Worm (Caenorhabditis elegans): ENCODE data around the gene plpp-1.1.

plpp-1.1 gene

ce11 chrII:3950077-3950476 is 22.3 kb upstream of the plpp-1.1 start, which contains the start of gene sea-2:
Gene sea-2 (plus strand): TSS chrII:3950377.
- TF ChIP-seq ztf-23 (GFP tag; IDR thresholded peaks at IDR 0.05), result no peak
- no peak for TF ChIP-seq klf-2 (GFP tag; conservative IDR thresholded peaks at IDR 0.05)
- no peak for TF ChIP-seq flt-1 (GFP tag; IDR thresholded peaks at IDR 0.05)

DNA sequence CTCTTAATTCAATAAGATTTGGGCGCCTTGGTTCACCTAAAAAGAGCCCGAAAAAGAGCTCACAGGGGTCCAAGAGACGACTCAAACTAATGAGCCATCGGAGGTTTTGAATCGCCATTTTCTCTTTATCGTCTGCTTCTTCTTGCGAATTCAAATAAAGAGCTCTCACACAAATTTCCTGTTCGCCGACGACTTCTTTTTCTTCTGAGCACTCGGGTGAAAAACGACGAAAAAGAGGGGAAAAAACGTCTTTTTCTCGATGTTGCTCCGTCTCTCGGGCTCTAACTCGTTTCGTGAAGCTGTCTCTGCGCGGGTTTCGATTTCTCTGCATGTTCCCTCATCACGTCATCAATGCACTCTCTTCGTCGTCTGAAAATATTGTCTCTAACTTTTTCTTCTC is 20.7 kb upstream of the plpp-1.1 start:
- TF ChIP-seq klf-2 (GFP tag; conservative IDR thresholded peaks at IDR 0.05) (no peak), ztf-23 (GFP tag; IDR thresholded peaks at IDR 0.05) (no peak)

DNA sequence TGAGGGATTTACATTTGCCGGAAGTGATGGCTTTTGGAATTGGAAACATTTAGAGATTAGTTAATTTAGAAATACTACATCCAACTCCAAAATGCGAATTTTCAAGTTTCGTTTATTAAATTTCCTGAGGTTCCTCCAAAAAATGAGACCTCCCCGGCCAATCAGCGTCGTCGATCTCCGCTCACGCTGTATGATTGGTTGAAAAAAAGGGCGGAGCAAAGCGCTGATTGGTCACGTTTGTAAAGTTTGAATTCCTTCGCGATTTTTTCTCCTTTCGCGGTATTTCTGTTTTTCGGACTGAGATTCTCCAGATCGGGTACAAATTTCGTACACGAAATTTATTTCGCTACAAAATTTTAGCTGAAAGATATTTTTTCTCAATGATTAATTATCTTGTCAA is 19.6 kb upstream of the plpp-1.1 start:
- no peak for TF ChIP-seq ref-1 (GFP tag; conservative IDR thresholded peaks at IDR 0.05)
- TF ChIP-seq T22C8.4 (GFP tag; IDR thresholded peaks at IDR 0.05), result no peak

- TF ChIP-seq ztf-29 (GFP tag; IDR thresholded peaks at IDR 0.05) (no peak), T22C8.4 (GFP tag; IDR thresholded peaks at IDR 0.05) (no peak), med-1 (GFP tag; optimal IDR thresholded peaks at IDR 0.05; ENCODE audit: insufficient read depth) (no peak), cog-1 (tag; optimal IDR thresholded peaks at IDR 0.05) (no peak), klf-2 (GFP tag; conservative IDR thresholded peaks at IDR 0.05) (no peak), flt-1 (GFP tag; IDR thresholded peaks at IDR 0.05) (no peak), ztf-23 (GFP tag; IDR thresholded peaks at IDR 0.05) (no peak), tab-1 (GFP tag; IDR thresholded peaks at IDR 0.05) (no peak), ref-1 (GFP tag; conservative IDR thresholded peaks at IDR 0.05) (no peak)
Observed at ce11 chrII:3935990-3936389, 8.2 kb upstream of the plpp-1.1 start.

ce11 chrII:3935098-3935497 is 7.3 kb upstream of the plpp-1.1 start:
- no peak for TF ChIP-seq cog-1 (tag; optimal IDR thresholded peaks at IDR 0.05)
- TF ChIP-seq ref-1 (GFP tag; conservative IDR thresholded peaks at IDR 0.05), result no peak
- no peak for TF ChIP-seq ztf-23 (GFP tag; IDR thresholded peaks at IDR 0.05)
- no peak for TF ChIP-seq ztf-29 (GFP tag; IDR thresholded peaks at IDR 0.05)
- no peak for TF ChIP-seq med-1 (GFP tag; optimal IDR thresholded peaks at IDR 0.05; ENCODE audit: insufficient read depth)
- TF ChIP-seq flt-1 (GFP tag; IDR thresholded peaks at IDR 0.05), result no peak
- TF ChIP-seq T22C8.4 (GFP tag; IDR thresholded peaks at IDR 0.05), result no peak
- TF ChIP-seq klf-2 (GFP tag; conservative IDR thresholded peaks at IDR 0.05), result no peak
- TF ChIP-seq tab-1 (GFP tag; IDR thresholded peaks at IDR 0.05), result no peak

DNA sequence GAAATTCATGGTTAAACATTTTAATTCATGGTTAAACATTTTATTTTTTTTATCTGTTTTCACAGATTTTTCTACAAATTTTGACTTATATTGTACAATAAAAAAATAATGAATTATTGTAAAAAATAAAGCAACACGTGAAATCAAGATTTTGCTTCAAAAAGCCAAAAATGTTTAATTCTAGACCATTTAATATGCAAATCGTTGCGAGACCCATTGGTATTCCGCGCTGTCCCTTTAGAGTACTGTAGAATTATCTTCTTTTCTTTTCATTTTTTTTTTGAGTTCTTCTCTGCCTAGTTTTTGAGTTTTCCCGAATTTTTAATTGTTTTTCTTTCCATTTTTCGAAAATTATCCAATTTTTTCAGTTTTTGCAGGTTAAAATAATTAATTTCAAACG is 6.3 kb upstream of the plpp-1.1 start, which contains the start of gene Y14H12B.1:
Y14H12B.1 (plus strand) TSS at position 363 of the 400 bp plus-strand sequence.
- TF ChIP-seq med-1 (GFP tag; optimal IDR thresholded peaks at IDR 0.05; ENCODE audit: insufficient read depth) (no peak), klf-2 (GFP tag; conservative IDR thresholded peaks at IDR 0.05) (no peak), ztf-29 (GFP tag; IDR thresholded peaks at IDR 0.05) (no peak), flt-1 (GFP tag; IDR thresholded peaks at IDR 0.05) (no peak), cog-1 (tag; optimal IDR thresholded peaks at IDR 0.05) (no peak), tab-1 (GFP tag; IDR thresholded peaks at IDR 0.05) (no peak), T22C8.4 (GFP tag; IDR thresholded peaks at IDR 0.05) (no peak), ztf-23 (GFP tag; IDR thresholded peaks at IDR 0.05) (no peak), ref-1 (GFP tag; conservative IDR thresholded peaks at IDR 0.05) (no peak)

- TF ChIP-seq ref-1 (GFP tag; conservative IDR thresholded peaks at IDR 0.05) (no peak), tab-1 (GFP tag; IDR thresholded peaks at IDR 0.05) (no peak)
Observed at ce11 chrII:3933640-3934039, 5.8 kb upstream of the plpp-1.1 start, which contains the start of gene Y14H12B.2. Gene Y14H12B.2 (minus strand): TSS chrII:3933740.

ce11 chrII:3931825-3932224 is 4.0 kb upstream of the plpp-1.1 start:
- TF ChIP-seq med-1 (GFP tag; optimal IDR thresholded peaks at IDR 0.05; ENCODE audit: insufficient read depth) (no peak), tab-1 (GFP tag; IDR thresholded peaks at IDR 0.05) (no peak), ztf-23 (GFP tag; IDR thresholded peaks at IDR 0.05) (no peak), ztf-29 (GFP tag; IDR thresholded peaks at IDR 0.05) (no peak), cog-1 (tag; optimal IDR thresholded peaks at IDR 0.05) (no peak), ref-1 (GFP tag; conservative IDR thresholded peaks at IDR 0.05) (no peak), flt-1 (GFP tag; IDR thresholded peaks at IDR 0.05) (no peak), T22C8.4 (GFP tag; IDR thresholded peaks at IDR 0.05) (no peak), klf-2 (GFP tag; conservative IDR thresholded peaks at IDR 0.05) (no peak)

DNA sequence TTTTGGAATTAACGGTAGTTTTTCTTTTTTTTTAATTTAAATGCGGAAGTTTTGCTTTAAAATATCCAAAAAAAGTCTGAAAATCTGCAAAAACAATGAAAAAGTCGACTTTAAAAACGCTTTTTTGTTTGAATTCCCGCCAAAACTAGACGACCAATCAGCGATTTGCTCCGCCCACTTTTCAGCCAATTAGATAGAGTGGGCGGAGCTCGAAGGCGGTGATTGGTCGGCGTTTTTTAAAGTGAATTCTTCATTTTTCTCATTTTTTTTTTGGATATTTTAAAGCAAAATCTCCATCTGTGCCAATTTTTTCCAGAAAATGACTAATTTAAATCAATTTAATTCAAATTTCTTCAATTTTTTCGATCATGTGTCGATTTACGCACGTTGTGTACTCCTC is 3.4 kb upstream of the plpp-1.1 start:
- no peak for TF ChIP-seq med-1 (GFP tag; optimal IDR thresholded peaks at IDR 0.05; ENCODE audit: insufficient read depth)
- no peak for TF ChIP-seq flt-1 (GFP tag; IDR thresholded peaks at IDR 0.05)
- no peak for TF ChIP-seq T22C8.4 (GFP tag; IDR thresholded peaks at IDR 0.05)
- TF ChIP-seq tab-1 (GFP tag; IDR thresholded peaks at IDR 0.05), result no peak
- TF ChIP-seq ztf-23 (GFP tag; IDR thresholded peaks at IDR 0.05), result no peak
- TF ChIP-seq cog-1 (tag; optimal IDR thresholded peaks at IDR 0.05), result no peak
- TF ChIP-seq klf-2 (GFP tag; conservative IDR thresholded peaks at IDR 0.05), result no peak
- TF ChIP-seq ref-1 (GFP tag; conservative IDR thresholded peaks at IDR 0.05), result no peak
- no peak for TF ChIP-seq ztf-29 (GFP tag; IDR thresholded peaks at IDR 0.05)

ce11 chrII:3930478-3931182 is 2.8 kb upstream of the plpp-1.1 start:
- TF ChIP-seq cog-1 (tag; optimal IDR thresholded peaks at IDR 0.05), result peak; percentile 8
- TF ChIP-seq ztf-29 (GFP tag; IDR thresholded peaks at IDR 0.05), result no peak

DNA sequence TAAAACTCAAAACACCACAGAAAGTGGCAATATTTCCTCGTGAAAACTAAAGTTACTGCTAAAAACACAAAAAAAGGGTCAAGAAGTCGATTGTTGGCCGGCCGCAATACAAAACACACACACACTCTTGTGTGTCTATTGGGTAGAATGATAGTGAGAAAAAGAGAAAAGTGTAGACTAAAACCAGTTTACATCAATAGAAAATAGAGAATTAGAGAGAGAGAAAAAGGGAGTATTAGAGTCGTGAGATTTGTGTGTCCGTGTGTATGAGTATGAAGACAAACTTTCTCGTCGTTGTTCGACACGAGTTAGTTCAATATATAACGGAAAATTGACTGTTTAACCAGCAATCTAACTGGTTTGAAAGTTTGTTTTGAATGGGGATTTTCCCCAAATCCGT is 1.7 kb upstream of the plpp-1.1 start:
- TF ChIP-seq ref-1 (GFP tag; conservative IDR thresholded peaks at IDR 0.05) (no peak), ztf-23 (GFP tag; IDR thresholded peaks at IDR 0.05) (no peak), cog-1 (tag; optimal IDR thresholded peaks at IDR 0.05) (no peak)
